Worm (Caenorhabditis elegans) whole organism, mixed stage, embryonic: Measurements from ENCODE around the gene Y113G7B.15.
A peak's percentile ranks its signal among the peaks of the same experiment; 100 is the strongest.

Experiments used
- bed-3 ChIP-seq: fragments of 200-800 bp; sonication (Bioruptor generic); optimal IDR thresholded peaks from 3 replicates; lab custom pipeline; 2018; ENCODE audit warnings: mild to moderate bottlenecking, missing genetic modification characterization, moderate library complexity, missing compliant biosample characterization
- blmp-1 ChIP-seq: fragments of 150-350 bp; optimal IDR thresholded peaks from 2 replicates; lab custom pipeline; 2014; ENCODE audit warnings: missing biosample characterization, missing genetic modification characterization
- ceh-39 ChIP-seq: fragments of 150-350 bp; optimal IDR thresholded peaks from 2 replicates; lab custom pipeline; 2014; ENCODE audit warnings: missing biosample characterization, missing genetic modification characterization
- ces-1 ChIP-seq: fragments of 150-350 bp; optimal IDR thresholded peaks from 2 replicates; lab custom pipeline; 2014; ENCODE audit warnings: missing biosample characterization, missing genetic modification reagents, missing genetic modification characterization
- drap-1 ChIP-seq: fragments of 200-800 bp; sonication (Bioruptor generic); optimal IDR thresholded peaks from 3 replicates; lab custom pipeline; 2018; ENCODE audit warnings: mild to moderate bottlenecking, missing genetic modification characterization, missing compliant biosample characterization
- elt-1 ChIP-seq: sonication (generic microtip); optimal IDR thresholded peaks from 2 replicates; lab custom pipeline; 2017; ENCODE audit warnings: missing genetic modification characterization, mild to moderate bottlenecking, missing compliant biosample characterization, antibody characterized with exemption, moderate library complexity, borderline replicate concordance; ENCODE audit not compliant: insufficient read depth
- elt-3 ChIP-seq: fragments of 150-350 bp; optimal IDR thresholded peaks from 2 replicates; lab custom pipeline; 2014; ENCODE audit warnings: missing biosample characterization, missing genetic modification characterization
- flh-1 ChIP-seq: fragments of 200-800 bp; sonication (Bioruptor generic); optimal IDR thresholded peaks from 2 replicates; lab custom pipeline; 2018; ENCODE audit warnings: mild to moderate bottlenecking, missing genetic modification characterization, moderate library complexity, missing compliant biosample characterization
- hlh-1 ChIP-seq: fragments of 150-350 bp; optimal IDR thresholded peaks from 2 replicates; lab custom pipeline; 2014; ENCODE audit warnings: missing biosample characterization, missing genetic modification reagents, missing genetic modification characterization
- lin-32 ChIP-seq: fragments of 200-800 bp; sonication (Bioruptor generic); optimal IDR thresholded peaks from 2 replicates; lab custom pipeline; 2018; ENCODE audit warnings: mild to moderate bottlenecking, missing genetic modification characterization, missing compliant biosample characterization
- mab-5 ChIP-seq: fragments of 150-350 bp; optimal IDR thresholded peaks from 2 replicates; lab custom pipeline; 2014; ENCODE audit warnings: missing biosample characterization, missing genetic modification characterization
- mls-2 ChIP-seq: sonication (generic microtip); optimal IDR thresholded peaks from 2 replicates; lab custom pipeline; 2016; ENCODE audit warnings: mild to moderate bottlenecking, missing genetic modification characterization, moderate library complexity, missing compliant biosample characterization
- nhr-2 ChIP-seq: fragments of 150-350 bp; optimal IDR thresholded peaks from 2 replicates; lab custom pipeline; 2014; ENCODE audit warnings: missing biosample characterization, missing genetic modification characterization
- nhr-237 ChIP-seq: fragments of 150-350 bp; optimal IDR thresholded peaks from 2 replicates; lab custom pipeline; 2014; ENCODE audit warnings: missing biosample characterization, missing genetic modification characterization
- nhr-28 ChIP-seq: fragments of 150-350 bp; optimal IDR thresholded peaks from 2 replicates; lab custom pipeline; 2014; ENCODE audit warnings: missing biosample characterization, missing genetic modification characterization
- pha-4 ChIP-seq: fragments of 150-350 bp; optimal IDR thresholded peaks from 2 replicates; lab custom pipeline; 2018; ENCODE audit warnings: missing biosample characterization, missing genetic modification reagents, missing genetic modification characterization
- sptf-1 ChIP-seq: sonication (generic microtip); optimal IDR thresholded peaks from 2 replicates; lab custom pipeline; 2017; ENCODE audit warnings: mild to moderate bottlenecking, missing genetic modification characterization, moderate library complexity, missing compliant biosample characterization
- unc-39 ChIP-seq: fragments of 150-350 bp; optimal IDR thresholded peaks from 2 replicates; lab custom pipeline; 2014; ENCODE audit warnings: missing biosample characterization, missing genetic modification characterization
- zip-8 ChIP-seq: fragments of 150-350 bp; optimal IDR thresholded peaks from 2 replicates; lab custom pipeline; 2014; ENCODE audit warnings: missing biosample characterization, missing genetic modification characterization
- ztf-11 ChIP-seq: fragments of 150-350 bp; optimal IDR thresholded peaks from 2 replicates; lab custom pipeline; 2014; ENCODE audit warnings: missing biosample characterization, missing genetic modification characterization

Y113G7B.15 gene

ce11 chrV:20195451-20196036, 38.1 kb downstream of the Y113G7B.15 start, which contains the start of the genes srh-217 and Y113G7B.28:
Gene srh-217, minus strand, starts transcription at chrV:20195551.
Gene Y113G7B.28, plus strand, starts transcription at chrV:20195986.
- TF ChIP-seq elt-1 (tag; lab: Kevin White, UChicago) (peak; percentile 14), elt-3 (no peak)

ce11 chrV:20192102-20192880, 41.4 kb downstream of the Y113G7B.15 start, which contains the start of the genes fbxa-115 and Y113G7B.27:
Gene fbxa-115, minus strand, starts transcription at chrV:20192152.
Gene Y113G7B.27, plus strand, starts transcription at chrV:20192830.
- TF ChIP-seq nhr-237, result no peak
- no peak for TF ChIP-seq ztf-11 (tag; lab: Kevin White, UChicago)
- no peak for TF ChIP-seq pha-4 (tag; lab: Kevin White, UChicago)
- TF ChIP-seq ces-1, result no peak
- no peak for TF ChIP-seq elt-1 (tag; lab: Kevin White, UChicago)
- no peak for TF ChIP-seq bed-3
- no peak for TF ChIP-seq lin-32 (GFP tag; lab: Kevin White, UChicago)
- no peak for TF ChIP-seq zip-8 (tag; lab: Kevin White, UChicago)
- TF ChIP-seq sptf-1 (tag; lab: Kevin White, UChicago), result no peak
- TF ChIP-seq mls-2 (tag; lab: Kevin White, UChicago), result no peak
- no peak for TF ChIP-seq flh-1 (GFP tag; lab: Kevin White, UChicago)
- no peak for TF ChIP-seq unc-39 (tag; lab: Kevin White, UChicago)
- no peak for TF ChIP-seq drap-1 (GFP tag; lab: Kevin White, UChicago)
- no peak for TF ChIP-seq nhr-2 (tag; lab: Kevin White, UChicago)

ce11 chrV:20188790-20189189, 44.9 kb downstream of the Y113G7B.15 start, which contains the start of gene fbxa-116:
Gene fbxa-116, minus strand, starts transcription at chrV:20188890.
- no peak for TF ChIP-seq flh-1 (GFP tag; lab: Kevin White, UChicago)
- no peak for TF ChIP-seq unc-39 (tag; lab: Kevin White, UChicago)
- TF ChIP-seq hlh-1 (tag; lab: Kevin White, UChicago), result no peak
- TF ChIP-seq drap-1 (GFP tag; lab: Kevin White, UChicago), result no peak

- TF ChIP-seq ceh-39 (no peak), nhr-28 (tag; lab: Kevin White, UChicago) (no peak), hlh-1 (tag; lab: Kevin White, UChicago) (no peak), blmp-1 (tag; lab: Kevin White, UChicago) (no peak)
Observed at ce11 chrV:20186579-20186978, 47.1 kb downstream of the Y113G7B.15 start, which contains the start of gene srz-16. Gene srz-16, minus strand, starts transcription at chrV:20186679.

ce11 chrV:20182311-20182710, 51.3 kb downstream of the Y113G7B.15 start:
- TF ChIP-seq hlh-1 (tag; lab: Kevin White, UChicago), result no peak
- no peak for TF ChIP-seq ztf-11 (tag; lab: Kevin White, UChicago)
- no peak for TF ChIP-seq mab-5
- peak; percentile 98 for TF ChIP-seq zip-8 (tag; lab: Kevin White, UChicago)
